Fruit fly (Drosophila melanogaster) whole organism, pupa: ENCODE data around the gene REPTOR.

Experiments used
- CG10348 ChIP-seq: fragments of 200-800 bp; sonication (Bioruptor generic); IDR thresholded peaks from 2 replicates; pipeline ENCODE4 v1.3.6; 2022; ENCODE audit warnings: missing biosample characterization, missing genetic modification characterization
- CG12605 ChIP-seq: fragments of 200-800 bp; sonication (Bioruptor generic); IDR thresholded peaks from 2 replicates; pipeline ENCODE4 v1.3.6; 2022; ENCODE audit warnings: missing biosample characterization, missing genetic modification characterization
- CG13204 ChIP-seq: fragments of 200-800 bp; sonication (Bioruptor generic); optimal IDR thresholded peaks from 2 replicates; lab custom pipeline; 2018; ENCODE audit warnings: missing biosample characterization, mild to moderate bottlenecking, missing genetic modification characterization, moderate library complexity
- CG14655 ChIP-seq: fragments of 200-800 bp; sonication (Bioruptor generic); optimal IDR thresholded peaks from 3 replicates; lab custom pipeline; 2017; ENCODE audit warnings: mild to moderate bottlenecking, missing biosample characterization, missing genetic modification reagents, missing genetic modification characterization
- CG15710 ChIP-seq: fragments of 200-800 bp; sonication (Bioruptor generic); optimal IDR thresholded peaks from 2 replicates; lab custom pipeline; 2018; ENCODE audit warnings: missing biosample characterization, mild to moderate bottlenecking, missing genetic modification characterization, moderate library complexity
- CG17806 ChIP-seq: fragments of 200-800 bp; sonication (Bioruptor generic); optimal IDR thresholded peaks from 2 replicates; lab custom pipeline; 2018; ENCODE audit warnings: missing biosample characterization, mild to moderate bottlenecking, missing genetic modification characterization, moderate library complexity
- CG32121 ChIP-seq: fragments of 200-800 bp; sonication (Bioruptor generic); IDR thresholded peaks from 2 replicates; pipeline ENCODE4 v1.3.6; 2022; ENCODE audit warnings: missing biosample characterization, missing genetic modification characterization
- CG34367 ChIP-seq: fragments of 200-800 bp; sonication (Bioruptor generic); optimal IDR thresholded peaks from 2 replicates; lab custom pipeline; 2018; ENCODE audit warnings: missing biosample characterization, mild to moderate bottlenecking, missing genetic modification characterization
- CG4496 ChIP-seq: fragments of 200-800 bp; sonication (Bioruptor generic); IDR thresholded peaks from 3 replicates; pipeline ENCODE4 v1.3.6; 2022; ENCODE audit warnings: missing biosample characterization, missing genetic modification characterization
- CG8159 ChIP-seq: fragments of 200-800 bp; sonication (Bioruptor generic); optimal IDR thresholded peaks from 3 replicates; lab custom pipeline; 2018; ENCODE audit warnings: missing biosample characterization, mild to moderate bottlenecking, missing genetic modification characterization, moderate library complexity
- CG8301 ChIP-seq: fragments of 200-800 bp; sonication (Bioruptor generic); optimal IDR thresholded peaks from 2 replicates; lab custom pipeline; 2018; ENCODE audit warnings: missing biosample characterization, mild to moderate bottlenecking, missing genetic modification characterization
- CG9948 ChIP-seq: fragments of 200-800 bp; sonication (Bioruptor generic); optimal IDR thresholded peaks from 2 replicates; lab custom pipeline; 2018; ENCODE audit warnings: missing biosample characterization, mild to moderate bottlenecking, missing genetic modification characterization, moderate library complexity
- D1 ChIP-seq: fragments of 200-800 bp; sonication (Bioruptor generic); optimal IDR thresholded peaks from 2 replicates; lab custom pipeline; 2018; ENCODE audit warnings: missing biosample characterization, mild to moderate bottlenecking, missing genetic modification characterization, moderate library complexity
- EcR ChIP-seq: fragments of 200-800 bp; sonication (Bioruptor generic); optimal IDR thresholded peaks from 3 replicates; lab custom pipeline; 2019; ENCODE audit warnings: missing biosample characterization, missing genetic modification characterization, mild to moderate bottlenecking, moderate library complexity, missing genetic modification reagents
- Ets98B ChIP-seq: fragments of 200-800 bp; sonication (Bioruptor generic); IDR thresholded peaks from 2 replicates; pipeline ENCODE4 v1.3.6; 2022; ENCODE audit warnings: missing biosample characterization, missing genetic modification characterization
- Pif1A ChIP-seq: fragments of 200-800 bp; sonication (Bioruptor generic); optimal IDR thresholded peaks from 3 replicates; lab custom pipeline; 2016; ENCODE audit warnings: missing biosample characterization, missing genetic modification characterization
- Pif1B ChIP-seq: fragments of 200-800 bp; sonication (Bioruptor generic); optimal IDR thresholded peaks from 3 replicates; lab custom pipeline; 2016; ENCODE audit warnings: missing biosample characterization, missing genetic modification characterization
- Snoo ChIP-seq: fragments of 200-800 bp; sonication (Bioruptor generic); optimal IDR thresholded peaks from 3 replicates; lab custom pipeline; 2017; ENCODE audit warnings: missing biosample characterization, mild to moderate bottlenecking, missing genetic modification characterization, inconsistent platforms
- fd96Ca ChIP-seq: fragments of 200-800 bp; sonication (Bioruptor generic); IDR thresholded peaks from 3 replicates; pipeline ENCODE4 v1.3.6; 2022; ENCODE audit warnings: missing biosample characterization, missing genetic modification characterization
- gl ChIP-seq: fragments of 200-800 bp; sonication (Bioruptor generic); optimal IDR thresholded peaks from 2 replicates; lab custom pipeline; 2018; ENCODE audit warnings: missing biosample characterization, mild to moderate bottlenecking, missing genetic modification characterization
- rn ChIP-seq: fragments of 200-800 bp; sonication (Bioruptor generic); IDR thresholded peaks from 2 replicates; pipeline ENCODE4 v1.3.6; 2022; ENCODE audit warnings: missing biosample characterization, missing genetic modification characterization

Gene REPTOR

DNA sequence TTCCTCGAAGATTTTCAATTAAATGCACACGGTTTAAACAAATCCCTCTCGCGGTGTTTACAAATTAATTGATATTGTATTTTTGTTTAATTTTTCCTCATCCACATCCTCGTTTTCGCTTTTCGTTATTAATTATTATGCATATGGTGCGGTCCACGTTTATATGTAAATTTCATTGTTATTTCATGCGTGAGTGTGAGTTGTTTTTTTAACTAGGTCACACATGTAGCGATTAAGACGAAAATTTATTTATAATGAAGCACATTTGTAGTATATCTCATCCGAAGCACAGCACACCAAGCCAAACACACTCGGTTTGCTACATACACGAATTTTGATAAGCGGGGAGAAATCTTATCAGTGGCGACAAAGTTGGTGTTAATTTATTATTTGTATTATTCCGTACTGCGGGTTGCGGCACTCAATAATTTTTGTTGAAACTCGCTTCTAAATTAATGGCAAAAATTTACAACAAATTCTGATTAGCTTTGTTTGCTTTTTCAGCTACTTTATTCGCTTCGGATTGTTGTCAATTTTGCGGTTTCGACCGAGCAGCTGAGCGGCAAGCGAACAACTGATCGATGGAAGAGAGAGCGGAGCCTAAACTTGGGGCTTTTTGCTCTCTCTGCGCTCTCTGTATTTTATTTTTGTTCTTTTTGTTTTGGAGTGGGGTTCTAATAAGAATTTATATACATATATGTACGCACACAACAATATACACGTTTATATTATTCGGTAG is 11.1 kb downstream of the REPTOR start:
- no peak for TF ChIP-seq CG34367
- TF ChIP-seq CG15710 (tag; lab: Kevin White, UChicago) = no peak
- TF ChIP-seq CG17806 (tag; lab: Kevin White, UChicago) = no peak
- TF ChIP-seq CG4496 (GFP tag; lab: Robert Waterston, UW) = peak; percentile 55; the same call in 1 of the 3 replicates
- peak; percentile 29 for TF ChIP-seq EcR
- no peak for TF ChIP-seq rn
- no peak for TF ChIP-seq CG13204
- TF ChIP-seq gl (tag; lab: Kevin White, UChicago) = no peak
- peak; percentile 50; the same call in 1 of the 2 replicates for TF ChIP-seq Ets98B (GFP tag; lab: Robert Waterston, UW)
- no peak for TF ChIP-seq CG10348 (GFP tag; lab: Robert Waterston, UW)
- no peak for TF ChIP-seq CG8301
- TF ChIP-seq CG32121 (GFP tag; lab: Robert Waterston, UW) = peak; percentile 53; the same call in 1 of the 2 replicates
- TF ChIP-seq CG12605 (GFP tag; lab: Robert Waterston, UW) = 0 out of 2 replicates have a peak, but pooled peaks have one; percentile 11
- TF ChIP-seq fd96Ca = peak; percentile 51; the same call in 2 of the 3 replicates
- TF ChIP-seq CG8159 = no peak
- peak; percentile 19 for TF ChIP-seq Pif1B
- TF ChIP-seq Pif1A (GFP tag; lab: Kevin White, UChicago) = peak; percentile 16
- TF ChIP-seq Snoo (tag; lab: Kevin White, UChicago) = no peak
- TF ChIP-seq CG9948 = no peak
- TF ChIP-seq D1 = peak; percentile 25
- no peak for TF ChIP-seq CG14655 (GFP tag; lab: Kevin White, UChicago)

DNA sequence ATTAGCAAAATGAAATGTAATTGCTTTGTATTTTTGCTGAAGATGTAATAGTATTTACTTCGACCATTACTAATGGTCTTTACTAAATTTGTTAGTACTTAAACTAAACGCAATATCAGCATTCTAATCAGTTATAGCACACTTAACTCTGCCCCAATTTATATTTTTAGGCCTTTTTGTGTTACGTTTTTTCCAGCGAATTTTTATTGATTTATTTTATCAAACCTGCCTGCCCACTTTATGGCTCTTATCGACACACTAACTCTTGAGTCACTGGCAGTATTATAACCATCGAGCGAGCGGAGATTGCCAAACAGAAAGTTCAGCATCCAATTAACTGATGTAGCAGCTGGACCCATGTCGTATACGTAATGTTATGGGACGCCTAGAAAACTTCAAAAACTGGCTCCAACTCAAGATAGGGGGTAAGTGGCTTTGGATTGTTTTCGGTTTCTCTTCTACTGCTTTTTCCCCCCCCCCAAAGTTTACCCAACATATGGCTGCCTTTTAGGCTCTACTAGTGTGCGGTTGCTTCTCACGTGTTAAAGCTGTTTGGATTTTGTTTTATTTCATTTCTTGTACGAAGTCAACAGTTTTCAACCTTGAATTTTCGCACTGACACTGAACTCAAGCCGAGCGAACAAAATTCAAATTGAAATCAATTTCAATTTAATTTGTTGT is 12.9 kb downstream of the REPTOR start:
- no peak for TF ChIP-seq CG13204
- TF ChIP-seq CG4496 (GFP tag; lab: Robert Waterston, UW) = no peak
- TF ChIP-seq CG10348 (GFP tag; lab: Robert Waterston, UW) = no peak
- no peak for TF ChIP-seq EcR
- TF ChIP-seq fd96Ca = no peak
- no peak for TF ChIP-seq CG8301
- no peak for TF ChIP-seq CG14655 (GFP tag; lab: Kevin White, UChicago)
- TF ChIP-seq CG17806 (tag; lab: Kevin White, UChicago) = no peak
- no peak for TF ChIP-seq CG34367

DNA sequence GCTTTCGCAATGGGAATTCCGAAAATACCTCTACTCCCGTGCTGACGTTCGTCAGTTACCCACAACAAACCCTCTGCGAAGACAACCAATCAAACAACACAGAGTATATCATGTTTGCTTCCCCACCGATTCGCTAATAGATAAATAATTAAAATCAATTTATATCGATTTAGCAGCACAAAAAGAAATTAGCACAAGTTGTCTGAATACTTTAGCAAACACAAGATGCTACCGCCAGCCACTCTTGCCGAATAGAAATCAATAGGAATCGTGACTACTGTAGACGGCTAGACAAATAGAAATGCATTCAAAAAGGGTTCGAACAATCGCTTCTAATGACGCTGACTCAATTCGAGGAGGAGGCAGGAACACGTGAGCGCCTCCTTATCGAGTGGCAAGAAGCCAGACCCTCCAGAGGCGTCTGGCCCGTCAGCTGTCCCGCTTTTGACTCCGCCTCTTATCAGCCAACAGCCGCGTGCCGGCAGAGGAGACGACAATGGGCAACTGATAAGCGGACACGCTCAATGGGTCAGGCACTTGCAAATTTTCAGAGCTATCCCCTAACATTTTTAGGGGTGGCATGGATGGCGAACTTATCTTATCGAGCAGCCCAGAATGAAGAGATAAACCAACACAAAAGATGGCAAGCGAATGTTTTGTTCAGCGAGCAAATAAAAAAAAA is 14.3 kb downstream of the REPTOR start:
- TF ChIP-seq Snoo (tag; lab: Kevin White, UChicago) (no peak), EcR (peak; percentile 18), CG14655 (GFP tag; lab: Kevin White, UChicago) (no peak)

DNA sequence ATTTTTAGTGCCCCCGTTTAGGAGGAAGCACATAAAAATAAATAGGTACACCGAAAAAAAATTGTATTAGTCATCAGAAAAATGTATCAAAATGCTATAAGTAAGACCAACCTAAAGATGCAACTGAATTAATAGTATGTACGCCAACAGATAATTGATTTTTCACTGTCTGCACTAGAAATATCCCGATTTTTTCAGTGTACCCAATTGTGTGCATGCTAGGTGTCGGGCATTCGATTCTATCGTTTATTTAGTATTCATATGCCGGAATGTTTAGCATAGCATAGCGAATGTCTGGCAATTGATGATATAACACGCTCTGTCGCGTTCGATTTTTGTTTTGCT is 15.3 kb downstream of the REPTOR start:
- TF ChIP-seq CG32121 (GFP tag; lab: Robert Waterston, UW) (peak; percentile 88), CG4496 (GFP tag; lab: Robert Waterston, UW) (peak; percentile 89), CG14655 (GFP tag; lab: Kevin White, UChicago) (peak; percentile 65), Pif1A (GFP tag; lab: Kevin White, UChicago) (peak; percentile 50), D1 (no peak), fd96Ca (peak; percentile 82), gl (tag; lab: Kevin White, UChicago) (no peak), CG12605 (GFP tag; lab: Robert Waterston, UW) (peak; percentile 58), Snoo (tag; lab: Kevin White, UChicago) (peak; percentile 8), CG8301 (peak; percentile 65), CG9948 (no peak), CG10348 (GFP tag; lab: Robert Waterston, UW) (peak; percentile 61), CG34367 (no peak), CG15710 (tag; lab: Kevin White, UChicago) (peak; percentile 4), Ets98B (GFP tag; lab: Robert Waterston, UW) (peak; percentile 84), rn (peak; percentile 17; the same call in 1 of the 2 replicates), CG8159 (no peak), CG17806 (tag; lab: Kevin White, UChicago) (no peak), EcR (no peak), CG13204 (no peak), Pif1B (peak; percentile 2)

- TF ChIP-seq EcR (peak; percentile 78), Snoo (tag; lab: Kevin White, UChicago) (no peak), CG4496 (GFP tag; lab: Robert Waterston, UW) (peak; percentile 51; the same call in 2 of the 3 replicates), fd96Ca (no peak; the same call in 2 of the 3 replicates), Ets98B (GFP tag; lab: Robert Waterston, UW) (peak; percentile 15)
Measured at dm6 chr3R:24566756-24567426, 15.8 kb downstream of the REPTOR start.
